Fruit fly (Drosophila melanogaster) whole organism, embryonic: ENCODE results near the gene CG12321.

Experiments
- Aef1 ChIP-seq: fragments of 200-800 bp; sonication (Bioruptor generic); IDR thresholded peaks from 3 replicates; pipeline ENCODE4 v1.3.6; 2022; ENCODE audit warnings: missing biosample characterization, missing genetic modification characterization
- Atf3 ChIP-seq: fragments of 200-800 bp; sonication (Bioruptor generic); optimal IDR thresholded peaks from 3 replicates; lab custom pipeline; 2016; ENCODE audit warnings: missing biosample characterization, missing genetic modification characterization
- Bdp1 ChIP-seq: fragments of 200-800 bp; sonication (Bioruptor generic); optimal IDR thresholded peaks from 3 replicates; lab custom pipeline; 2016; ENCODE audit warnings: missing biosample characterization, missing genetic modification characterization
- CG10321 ChIP-seq: fragments of 200-800 bp; sonication (Bioruptor generic); IDR thresholded peaks from 2 replicates; pipeline ENCODE4 v1.3.6; 2022; ENCODE audit warnings: missing biosample characterization, missing genetic modification characterization
- CG10431 ChIP-seq: fragments of 200-800 bp; sonication (Bioruptor generic); optimal IDR thresholded peaks from 3 replicates; lab custom pipeline; 2018; ENCODE audit warnings: missing biosample characterization, mild to moderate bottlenecking, missing genetic modification characterization
- CG10543 ChIP-seq: fragments of 200-800 bp; sonication (Bioruptor generic); optimal IDR thresholded peaks from 3 replicates; lab custom pipeline; 2017; ENCODE audit warnings: missing biosample characterization, mild to moderate bottlenecking, missing genetic modification characterization, moderate library complexity
- CG11247 ChIP-seq: fragments of 200-800 bp; sonication (Bioruptor generic); IDR thresholded peaks from 2 replicates; pipeline ENCODE4 v1.3.6; 2022; ENCODE audit warnings: missing biosample characterization, missing genetic modification characterization
- CG11695 ChIP-seq: fragments of 200-800 bp; sonication (Bioruptor generic); IDR thresholded peaks from 3 replicates; pipeline ENCODE4 v1.3.6; 2022; ENCODE audit warnings: missing biosample characterization, missing genetic modification characterization
- CG13624 ChIP-seq: fragments of 200-800 bp; sonication (Bioruptor generic); optimal IDR thresholded peaks from 2 replicates; lab custom pipeline; 2016; ENCODE audit warnings: missing biosample characterization, missing genetic modification characterization
- CG14860 ChIP-seq: fragments of 200-800 bp; sonication (Bioruptor generic); IDR thresholded peaks from 3 replicates; pipeline ENCODE4 v1.3.6; 2022; ENCODE audit warnings: missing biosample characterization, missing genetic modification characterization; ENCODE audit not compliant: partially characterized antibody
- CG15479 ChIP-seq: fragments of 200-800 bp; sonication (Bioruptor generic); optimal IDR thresholded peaks from 3 replicates; lab custom pipeline; 2019; ENCODE audit warnings: missing biosample characterization, mild to moderate bottlenecking, missing genetic modification characterization, moderate library complexity
- CG17829 ChIP-seq: fragments of 200-800 bp; optimal IDR thresholded peaks from 2 replicates; lab custom pipeline; 2019; ENCODE audit warnings: missing biosample characterization, mild to moderate bottlenecking, missing genetic modification characterization, moderate library complexity
- CG1792 ChIP-seq: fragments of 200-800 bp; sonication (Bioruptor generic); optimal IDR thresholded peaks from 2 replicates; lab custom pipeline; 2016; ENCODE audit warnings: missing biosample characterization, missing genetic modification characterization
- CG18262 ChIP-seq: fragments of 200-800 bp; optimal IDR thresholded peaks from 3 replicates; lab custom pipeline; 2019; ENCODE audit warnings: missing biosample characterization, mild to moderate bottlenecking, missing genetic modification characterization, moderate library complexity
- CG2678 ChIP-seq: fragments of 200-800 bp; sonication (Bioruptor generic); optimal IDR thresholded peaks from 3 replicates; lab custom pipeline; 2019; ENCODE audit warnings: missing biosample characterization, mild to moderate bottlenecking, missing genetic modification characterization, moderate library complexity
- CG31388 ChIP-seq: fragments of 200-800 bp; sonication (Bioruptor generic); optimal IDR thresholded peaks from 2 replicates; lab custom pipeline; 2016; ENCODE audit warnings: missing biosample characterization, missing genetic modification characterization
- CG3163 ChIP-seq: fragments of 200-800 bp; sonication (Bioruptor generic); optimal IDR thresholded peaks from 3 replicates; lab custom pipeline; 2016; ENCODE audit warnings: missing biosample characterization, missing genetic modification characterization
- CG34422 ChIP-seq: fragments of 200-800 bp; sonication (Bioruptor generic); IDR thresholded peaks from 3 replicates; pipeline ENCODE4 v1.3.6; 2022; ENCODE audit warnings: missing biosample characterization, missing genetic modification characterization
- CG3995 ChIP-seq: fragments of 200-800 bp; sonication (Bioruptor generic); optimal IDR thresholded peaks from 3 replicates; lab custom pipeline; 2016; ENCODE audit warnings: missing biosample characterization, missing genetic modification characterization
- CG4707 ChIP-seq: fragments of 200-800 bp; sonication (Bioruptor generic); optimal IDR thresholded peaks from 2 replicates; lab custom pipeline; 2018; ENCODE audit warnings: missing biosample characterization, mild to moderate bottlenecking, missing genetic modification characterization, moderate library complexity
- CG6683 ChIP-seq: fragments of 200-800 bp; sonication (Bioruptor generic); optimal IDR thresholded peaks from 2 replicates; lab custom pipeline; 2017; ENCODE audit warnings: missing biosample characterization, mild to moderate bottlenecking, missing genetic modification characterization, missing genetic modification reagents
- CG7963 ChIP-seq: fragments of 200-800 bp; sonication (Bioruptor generic); IDR thresholded peaks from 3 replicates; pipeline ENCODE4 v1.3.6; 2022; ENCODE audit warnings: missing biosample characterization, missing genetic modification characterization; ENCODE audit not compliant: partially characterized antibody
- CG8359 ChIP-seq: fragments of 200-800 bp; sonication (Bioruptor generic); optimal IDR thresholded peaks from 2 replicates; lab custom pipeline; 2017; ENCODE audit warnings: missing biosample characterization, mild to moderate bottlenecking, missing genetic modification characterization, borderline replicate concordance
- CG8765 ChIP-seq: fragments of 200-800 bp; sonication (Bioruptor generic); IDR thresholded peaks from 2 replicates; pipeline ENCODE4 v1.3.6; 2022; ENCODE audit warnings: missing biosample characterization, missing genetic modification characterization
- CG9932 ChIP-seq: fragments of 200-800 bp; sonication (Bioruptor generic); IDR thresholded peaks from 2 replicates; pipeline ENCODE4 v1.3.6; 2022; ENCODE audit warnings: missing biosample characterization, missing genetic modification characterization
- CrebB ChIP-seq: fragments of 200-800 bp; sonication (Bioruptor generic); optimal IDR thresholded peaks from 3 replicates; lab custom pipeline; 2018; ENCODE audit warnings: missing biosample characterization, mild to moderate bottlenecking, missing genetic modification characterization
- Jarid2 ChIP-seq: fragments of 200-800 bp; sonication (Bioruptor generic); optimal IDR thresholded peaks from 3 replicates; lab custom pipeline; 2017; ENCODE audit warnings: mild to moderate bottlenecking, missing biosample characterization, missing genetic modification reagents, missing genetic modification characterization
- MTF-1 ChIP-seq: fragments of 200-800 bp; sonication (Bioruptor generic); optimal IDR thresholded peaks from 2 replicates; lab custom pipeline; 2018; ENCODE audit warnings: missing biosample characterization, mild to moderate bottlenecking, missing genetic modification characterization, borderline replicate concordance
- Nf-YA ChIP-seq: fragments of 200-800 bp; sonication (Bioruptor generic); IDR thresholded peaks from 2 replicates; pipeline ENCODE4 v1.3.6; 2022; ENCODE audit warnings: missing biosample characterization, missing genetic modification characterization
- NfI ChIP-seq: fragments of 200-800 bp; sonication (Bioruptor generic); optimal IDR thresholded peaks from 3 replicates; lab custom pipeline; 2018; ENCODE audit warnings: missing biosample characterization, mild to moderate bottlenecking, missing genetic modification characterization, moderate library complexity
- Opbp ChIP-seq: fragments of 200-800 bp; sonication (Bioruptor generic); IDR thresholded peaks from 3 replicates; pipeline ENCODE4 v1.3.6; 2022; ENCODE audit warnings: missing biosample characterization, missing genetic modification characterization; ENCODE audit not compliant: partially characterized antibody
- Poxn ChIP-seq: fragments of 200-800 bp; sonication (Bioruptor generic); IDR thresholded peaks from 2 replicates; pipeline ENCODE4 v1.3.6; 2022; ENCODE audit warnings: missing biosample characterization, missing genetic modification characterization
- Sin3A ChIP-seq: fragments of >200 bp; optimal IDR thresholded peaks from 2 replicates; lab custom pipeline; 2018
- Stat92E ChIP-seq, 3 experiments: fragments of >200 bp in 2 of 3; fragments of 200-800 bp in 1 of 3; sonication (Bioruptor generic) in 1 of 3; optimal IDR thresholded peaks; 2 replicates each; lab custom pipeline; 2017 to 2019; ENCODE audit warnings: missing biosample characterization in 3 of 3, missing genetic modification characterization in 3 of 3, mild to moderate bottlenecking in 1 of 3, moderate library complexity in 1 of 3
- abd-A ChIP-seq: fragments of 200-800 bp; sonication (Bioruptor generic); optimal IDR thresholded peaks from 3 replicates; lab custom pipeline; 2019; ENCODE audit warnings: missing biosample characterization, mild to moderate bottlenecking, missing genetic modification characterization, moderate library complexity
- ap ChIP-seq: fragments of 200-800 bp; sonication (Bioruptor generic); IDR thresholded peaks from 2 replicates; pipeline ENCODE4 v1.3.6; 2022; ENCODE audit warnings: missing biosample characterization, missing genetic modification characterization
- ase ChIP-seq: fragments of 200-800 bp; sonication (Bioruptor generic); IDR thresholded peaks from 3 replicates; pipeline ENCODE4 v1.3.6; 2022; ENCODE audit warnings: missing biosample characterization, missing genetic modification characterization
- btn ChIP-seq: fragments of 200-800 bp; sonication (Bioruptor generic); optimal IDR thresholded peaks from 2 replicates; lab custom pipeline; 2016; ENCODE audit warnings: missing biosample characterization, missing genetic modification characterization
- cg ChIP-seq: fragments of 200-800 bp; sonication (Bioruptor generic); optimal IDR thresholded peaks from 3 replicates; lab custom pipeline; 2019; ENCODE audit warnings: missing biosample characterization, mild to moderate bottlenecking, missing genetic modification characterization, moderate library complexity
- chif ChIP-seq, 2 experiments: fragments of 200-800 bp; sonication (Bioruptor generic); optimal IDR thresholded peaks; 3 replicates each; lab custom pipeline; 2016; ENCODE audit warnings: missing biosample characterization in 2 of 2, missing genetic modification characterization in 2 of 2
- da ChIP-seq: fragments of 200-800 bp; sonication (Bioruptor generic); optimal IDR thresholded peaks from 2 replicates; lab custom pipeline; 2016; ENCODE audit warnings: missing biosample characterization, missing genetic modification characterization
- hkb ChIP-seq, 2 experiments: fragments of 200-800 bp in 1 of 2; fragments of >200 bp in 1 of 2; sonication (Bioruptor generic) in 1 of 2; IDR thresholded peaks in 1 of 2; optimal IDR thresholded peaks in 1 of 2; 2 replicates each; pipeline versions ENCODE4 v1.3.6 to Lab custom; 2017 to 2022; ENCODE audit warnings: missing biosample characterization in 1 of 2, missing genetic modification characterization in 1 of 2
- lilli ChIP-seq: fragments of 200-800 bp; sonication (Bioruptor generic); optimal IDR thresholded peaks from 3 replicates; lab custom pipeline; 2016; ENCODE audit warnings: missing biosample characterization, missing genetic modification characterization
- nerfin-1 ChIP-seq: fragments of 200-800 bp; sonication (Bioruptor generic); optimal IDR thresholded peaks from 3 replicates; lab custom pipeline; 2019; ENCODE audit warnings: missing biosample characterization, mild to moderate bottlenecking, missing genetic modification characterization, moderate library complexity
- pnt ChIP-seq: fragments of 200-800 bp; sonication (Bioruptor generic); optimal IDR thresholded peaks from 3 replicates; lab custom pipeline; 2016; ENCODE audit warnings: missing biosample characterization, missing genetic modification characterization
- scrt ChIP-seq: fragments of 200-800 bp; sonication (Bioruptor generic); optimal IDR thresholded peaks from 2 replicates; lab custom pipeline; 2018; ENCODE audit warnings: missing biosample characterization, mild to moderate bottlenecking, missing genetic modification characterization, moderate library complexity
- shn ChIP-seq: fragments of 200-800 bp; sonication (Bioruptor generic); optimal IDR thresholded peaks from 3 replicates; lab custom pipeline; 2016; ENCODE audit warnings: missing biosample characterization, missing genetic modification characterization
- stwl ChIP-seq: fragments of 200-800 bp; sonication (Bioruptor generic); optimal IDR thresholded peaks from 3 replicates; lab custom pipeline; 2018; ENCODE audit warnings: missing biosample characterization, mild to moderate bottlenecking, missing genetic modification characterization, moderate library complexity
- unc-4 ChIP-seq: fragments of 200-800 bp; sonication (Bioruptor generic); IDR thresholded peaks from 2 replicates; pipeline ENCODE4 v1.3.6; 2022; ENCODE audit warnings: missing biosample characterization, missing genetic modification characterization; ENCODE audit not compliant: partially characterized antibody
- zfh2 ChIP-seq: fragments of 200-800 bp; sonication (Bioruptor generic); optimal IDR thresholded peaks from 2 replicates; lab custom pipeline; 2016; ENCODE audit warnings: missing biosample characterization, missing genetic modification characterization

Gene CG12321

dm6 chr3R:18198518-18199118, 10.1 kb upstream of the CG12321 start (continued):
- no peak for TF ChIP-seq ap (GFP tag; lab: Robert Waterston, UW)
- no peak for TF ChIP-seq chif (GFP tag; optimal IDR thresholded peaks at IDR 0.05; lab: Kevin White, UChicago)
- no peak for TF ChIP-seq CG3995 (GFP tag; lab: Kevin White, UChicago)
- no peak for TF ChIP-seq Opbp (GFP tag; lab: Robert Waterston, UW)
- peak; percentile 36 for TF ChIP-seq CG18262 (tag; lab: Kevin White, UChicago)
- no peak for TF ChIP-seq shn
- peak; percentile 26 for TF ChIP-seq CG17829 (tag; lab: Kevin White, UChicago)
- TF ChIP-seq CG34422 (GFP tag; lab: Robert Waterston, UW), result no peak
- peak; percentile 57 for TF ChIP-seq CG4707 (GFP tag; lab: Kevin White, UChicago)
- TF ChIP-seq CG14860 (GFP tag; lab: Robert Waterston, UW), result no peak
- TF ChIP-seq CG31388 (GFP tag; lab: Kevin White, UChicago), result no peak
- peak; percentile 27 for TF ChIP-seq CG3163 (GFP tag; lab: Kevin White, UChicago)
- peak; percentile 62 for TF ChIP-seq CG6683
- peak; percentile 49 for TF ChIP-seq btn (GFP tag; lab: Kevin White, UChicago)
- TF ChIP-seq abd-A (tag; lab: Kevin White, UChicago), result peak; percentile 4
- TF ChIP-seq CG10431 (GFP tag; lab: Kevin White, UChicago), result no peak
- TF ChIP-seq Atf3 (GFP tag; lab: Kevin White, UChicago), result no peak
- no peak for TF ChIP-seq Poxn (GFP tag; lab: Robert Waterston, UW)
- TF ChIP-seq CG13624, result peak; percentile 41
- peak; percentile 98 for TF ChIP-seq CG15479 (GFP tag; lab: Kevin White, UChicago)
- TF ChIP-seq CG2678, result peak; percentile 47
- peak; percentile 76 for TF ChIP-seq CG1792
- no peak for TF ChIP-seq Sin3A (lab: Kevin White, UChicago)
- peak; percentile 58 for TF ChIP-seq scrt (GFP tag; lab: Kevin White, UChicago)
- no peak for TF ChIP-seq zfh2
- TF ChIP-seq CrebB (tag; lab: Kevin White, UChicago), result peak; percentile 77
- TF ChIP-seq CG7963 (GFP tag; lab: Robert Waterston, UW), result no peak
- TF ChIP-seq CG9932 (GFP tag; lab: Robert Waterston, UW), result no peak
- no peak for TF ChIP-seq CG8359 (GFP tag; lab: Kevin White, UChicago)
- no peak for TF ChIP-seq hkb (optimal IDR thresholded peaks at IDR 0.05; lab: Kevin White, UChicago)
- TF ChIP-seq hkb (GFP tag; IDR thresholded peaks at IDR 0.05; lab: Robert Waterston, UW), result no peak
- no peak for TF ChIP-seq CG11247
- TF ChIP-seq Jarid2 (GFP tag; lab: Kevin White, UChicago), result no peak
- no peak for TF ChIP-seq unc-4 (GFP tag; lab: Robert Waterston, UW)
- TF ChIP-seq NfI (GFP tag; lab: Kevin White, UChicago), result peak; percentile 28
- TF ChIP-seq Aef1 (GFP tag; lab: Robert Waterston, UW), result no peak
- TF ChIP-seq nerfin-1 (tag; lab: Kevin White, UChicago), result peak; percentile 71
- TF ChIP-seq ase (GFP tag; lab: Robert Waterston, UW), result no peak
- peak; percentile 48 for TF ChIP-seq MTF-1 (GFP tag; lab: Kevin White, UChicago)
- no peak for TF ChIP-seq pnt (GFP tag; lab: Kevin White, UChicago)
- TF ChIP-seq cg (GFP tag; lab: Kevin White, UChicago), result peak; percentile 91
- peak in 1 of 3 experiments; percentile 13 for TF ChIP-seq Stat92E (GFP tag; optimal IDR thresholded peaks at IDR 0.05; lab: Kevin White, UChicago)
- TF ChIP-seq CG11695, result no peak
- no peak for TF ChIP-seq Nf-YA (GFP tag; lab: Robert Waterston, UW)
- peak; percentile 48 for TF ChIP-seq CG10543 (GFP tag; lab: Kevin White, UChicago)
- TF ChIP-seq CG8765 (GFP tag; lab: Robert Waterston, UW), result no peak
- no peak for TF ChIP-seq CG10321 (GFP tag; lab: Robert Waterston, UW)
- TF ChIP-seq lilli (GFP tag; lab: Kevin White, UChicago), result peak; percentile 26
- TF ChIP-seq Bdp1 (GFP tag; lab: Kevin White, UChicago), result peak; percentile 37
- TF ChIP-seq stwl, result no peak
- TF ChIP-seq da, result peak; percentile 49
